Worm (Caenorhabditis elegans) whole organism, L2 larva: ENCODE measurements around the gene aaim-1.

Experiments
- F13H6.1 ChIP-seq: sonication (generic microtip); optimal IDR thresholded peaks from 2 replicates; lab custom pipeline; 2016; ENCODE audit warnings: missing genetic modification characterization, missing compliant biosample characterization
- Y55F3AM.14 ChIP-seq: fragments of 200-800 bp; sonication (Bioruptor generic); optimal IDR thresholded peaks from 2 replicates; lab custom pipeline; 2018; ENCODE audit warnings: mild to moderate bottlenecking, missing genetic modification characterization, missing compliant biosample characterization
- ZK546.5 ChIP-seq: sonication (generic microtip); optimal IDR thresholded peaks from 2 replicates; lab custom pipeline; 2017; ENCODE audit warnings: missing biosample characterization, missing genetic modification characterization
- alr-1 ChIP-seq: fragments of 150-350 bp; optimal IDR thresholded peaks from 2 replicates; lab custom pipeline; 2014; ENCODE audit warnings: missing biosample characterization, missing genetic modification characterization
- aly-2 ChIP-seq: fragments of 150-350 bp; optimal IDR thresholded peaks from 2 replicates; lab custom pipeline; 2014; ENCODE audit warnings: missing biosample characterization, missing genetic modification characterization
- ama-1 ChIP-seq: fragments of 150-350 bp; optimal IDR thresholded peaks from 2 replicates; lab custom pipeline; 2018; ENCODE audit warnings: inconsistent platforms
- blmp-1 ChIP-seq: sonication (generic microtip); optimal IDR thresholded peaks from 2 replicates; lab custom pipeline; 2017; ENCODE audit warnings: missing genetic modification characterization, mild to moderate bottlenecking, missing compliant biosample characterization, antibody characterized with exemption, moderate library complexity; ENCODE audit not compliant: insufficient read depth
- ceh-16 ChIP-seq: fragments of 150-350 bp; optimal IDR thresholded peaks from 2 replicates; lab custom pipeline; 2014; ENCODE audit warnings: missing biosample characterization, missing genetic modification characterization
- crh-2 ChIP-seq: sonication (generic microtip); optimal IDR thresholded peaks from 2 replicates; lab custom pipeline; 2017; ENCODE audit warnings: missing biosample characterization, missing genetic modification characterization
- egl-27 ChIP-seq: sonication (generic microtip); optimal IDR thresholded peaks from 3 replicates; lab custom pipeline; 2017; ENCODE audit warnings: missing biosample characterization, missing genetic modification reagents, missing genetic modification characterization
- elt-1 ChIP-seq: fragments of 150-350 bp; optimal IDR thresholded peaks from 2 replicates; lab custom pipeline; 2014; ENCODE audit warnings: missing biosample characterization, missing genetic modification characterization
- fos-1 ChIP-seq: fragments of 150-350 bp; optimal IDR thresholded peaks from 2 replicates; lab custom pipeline; 2014; ENCODE audit warnings: missing biosample characterization, missing genetic modification characterization
- gmeb-1 ChIP-seq: fragments of 150-350 bp; optimal IDR thresholded peaks from 2 replicates; lab custom pipeline; 2014; ENCODE audit warnings: missing biosample characterization, missing genetic modification characterization
- lin-11 ChIP-seq: fragments of 150-350 bp; sonication (generic microtip); optimal IDR thresholded peaks from 2 replicates; lab custom pipeline; 2014; ENCODE audit warnings: missing biosample characterization, missing genetic modification characterization, inconsistent platforms, mixed read lengths
- lin-39 ChIP-seq: fragments of 150-350 bp; optimal IDR thresholded peaks from 2 replicates; lab custom pipeline; 2014; ENCODE audit warnings: missing biosample characterization, missing genetic modification reagents, missing genetic modification characterization
- lsy-2 ChIP-seq, 2 experiments: fragments of 150-350 bp in 1 of 2; sonication (generic microtip) in 1 of 2; optimal IDR thresholded peaks; 2 replicates each; lab custom pipeline; 2014 to 2017; ENCODE audit warnings: missing biosample characterization in 2 of 2, missing genetic modification characterization in 2 of 2
- mab-5 ChIP-seq: fragments of 150-350 bp; optimal IDR thresholded peaks from 2 replicates; lab custom pipeline; 2014; ENCODE audit warnings: missing biosample characterization, missing genetic modification characterization
- mbf-1 ChIP-seq: sonication (generic microtip); optimal IDR thresholded peaks from 2 replicates; lab custom pipeline; 2017; ENCODE audit warnings: missing biosample characterization, missing genetic modification characterization
- mdl-1 ChIP-seq, 2 experiments: fragments of 150-350 bp in 1 of 2; sonication (generic microtip) in 1 of 2; optimal IDR thresholded peaks; 2 replicates each; lab custom pipeline; 2017; ENCODE audit warnings: missing biosample characterization in 2 of 2, missing genetic modification characterization in 2 of 2
- nhr-11 ChIP-seq: fragments of 150-350 bp; optimal IDR thresholded peaks from 2 replicates; lab custom pipeline; 2014; ENCODE audit warnings: missing biosample characterization, missing genetic modification characterization
- nhr-129 ChIP-seq: fragments of 150-350 bp; optimal IDR thresholded peaks from 2 replicates; lab custom pipeline; 2014; ENCODE audit warnings: missing biosample characterization, missing genetic modification characterization
- nhr-21 ChIP-seq: fragments of 150-350 bp; optimal IDR thresholded peaks from 2 replicates; lab custom pipeline; 2014; ENCODE audit warnings: missing biosample characterization, missing genetic modification characterization
- nhr-237 ChIP-seq: fragments of 150-350 bp; optimal IDR thresholded peaks from 2 replicates; lab custom pipeline; 2014; ENCODE audit warnings: missing biosample characterization, missing genetic modification characterization
- nhr-25 ChIP-seq: fragments of 150-350 bp; sonication (generic microtip); optimal IDR thresholded peaks from 3 replicates; lab custom pipeline; 2014; ENCODE audit warnings: missing biosample characterization, missing genetic modification characterization
- skn-1 ChIP-seq: sonication (generic microtip); optimal IDR thresholded peaks from 2 replicates; lab custom pipeline; 2017; ENCODE audit warnings: missing biosample characterization, missing genetic modification characterization
- sma-3 ChIP-seq: sonication (generic microtip); optimal IDR thresholded peaks from 2 replicates; lab custom pipeline; 2016; ENCODE audit warnings: missing genetic modification reagents, missing genetic modification characterization, missing compliant biosample characterization
- sma-9 ChIP-seq, 2 experiments: fragments of 150-350 bp in 1 of 2; sonication (generic microtip) in 1 of 2; optimal IDR thresholded peaks; 2 replicates each; lab custom pipeline; 2014 to 2016; ENCODE audit warnings: missing genetic modification characterization in 2 of 2, mild to moderate bottlenecking in 1 of 2, missing biosample characterization in 1 of 2, missing compliant biosample characterization in 1 of 2, missing genetic modification reagents in 1 of 2, moderate library complexity in 1 of 2
- unc-55 ChIP-seq: fragments of 150-350 bp; sonication (generic microtip); optimal IDR thresholded peaks from 3 replicates; lab custom pipeline; 2014; ENCODE audit warnings: missing biosample characterization, missing genetic modification reagents, missing genetic modification characterization
- unc-62 ChIP-seq: fragments of 150-350 bp; optimal IDR thresholded peaks from 2 replicates; lab custom pipeline; 2014; ENCODE audit warnings: missing biosample characterization, missing genetic modification reagents, missing genetic modification characterization
- zag-1 ChIP-seq: fragments of 150-350 bp; optimal IDR thresholded peaks from 2 replicates; lab custom pipeline; 2014; ENCODE audit warnings: missing biosample characterization, missing genetic modification characterization

Gene aaim-1

ce11 chrX:6519473-6519872 is 42.8 kb downstream of the aaim-1 start:
- TF ChIP-seq gmeb-1 (tag; lab: Kevin White, UChicago) (no peak), mbf-1 (no peak), skn-1 (tag; lab: Kevin White, UChicago) (no peak), zag-1 (tag; lab: Kevin White, UChicago) (no peak), nhr-237 (tag; lab: Kevin White, UChicago) (no peak), mdl-1 (tag; optimal IDR thresholded peaks at IDR 0.05; lab: Kevin White, UChicago) (no peak), fos-1 (tag; lab: Kevin White, UChicago) (peak; percentile 29), elt-1 (tag; lab: Kevin White, UChicago) (no peak), crh-2 (tag; lab: Kevin White, UChicago) (peak; percentile 36), nhr-11 (no peak)

- TF ChIP-seq sma-9 (GFP tag; optimal IDR thresholded peaks at IDR 0.05; lab: Kevin White, UChicago) (peak; percentile 8), sma-9 (tag; optimal IDR thresholded peaks at IDR 0.05; lab: Kevin White, UChicago) (no peak), aly-2 (tag; lab: Kevin White, UChicago) (no peak), blmp-1 (no peak), gmeb-1 (tag; lab: Kevin White, UChicago) (peak; percentile 62), sma-3 (GFP tag; lab: Kevin White, UChicago) (peak; percentile 23), crh-2 (tag; lab: Kevin White, UChicago) (peak; percentile 27), F13H6.1 (tag; lab: Kevin White, UChicago) (peak; percentile 56), unc-62 (no peak), fos-1 (tag; lab: Kevin White, UChicago) (peak; percentile 65), alr-1 (tag; lab: Kevin White, UChicago) (no peak), skn-1 (tag; lab: Kevin White, UChicago) (peak; percentile 18)
- TF ChIP-seq, all 48 proteins: peak for 7
These were observed 43.7 kb downstream of the aaim-1 start, which contains the start of gene ets-4 for ce11 chrX:6518537-6518936. ets-4 (plus strand) TSS chrX:6518883.

- TF ChIP-seq lin-39 (tag; lab: Kevin White, UChicago) (no peak), sma-9 (GFP tag; optimal IDR thresholded peaks at IDR 0.05; lab: Kevin White, UChicago) (peak; percentile 49), sma-9 (tag; optimal IDR thresholded peaks at IDR 0.05; lab: Kevin White, UChicago) (no peak), crh-2 (tag; lab: Kevin White, UChicago) (peak; percentile 69), nhr-129 (tag; lab: Kevin White, UChicago) (peak; percentile 54), fos-1 (tag; lab: Kevin White, UChicago) (peak; percentile 57), ZK546.5 (tag; lab: Kevin White, UChicago) (no peak), mab-5 (tag; lab: Kevin White, UChicago) (no peak), F13H6.1 (tag; lab: Kevin White, UChicago) (peak; percentile 3), Y55F3AM.14 (GFP tag; lab: Kevin White, UChicago) (no peak), gmeb-1 (tag; lab: Kevin White, UChicago) (peak; percentile 18)
These were observed 45.0 kb downstream of the aaim-1 start for ce11 chrX:6517025-6517770.

- peak; percentile 66 for TF ChIP-seq nhr-21 (tag; lab: Kevin White, UChicago)
- TF ChIP-seq ceh-16 (tag; lab: Kevin White, UChicago), result peak; percentile 18
- peak; percentile 37 for TF ChIP-seq nhr-25
- TF ChIP-seq blmp-1, result peak; percentile 99
- peak; percentile 16 for TF ChIP-seq fos-1 (tag; lab: Kevin White, UChicago)
- no peak for TF ChIP-seq unc-55 (GFP tag; lab: Kevin White, UChicago)
These were observed 47.0 kb downstream of the aaim-1 start for ce11 chrX:6515267-6515666.

ce11 chrX:6514466-6514865 is 47.8 kb downstream of the aaim-1 start:
- no peak for TF ChIP-seq Y55F3AM.14 (GFP tag; lab: Kevin White, UChicago)
- peak; percentile 16 for TF ChIP-seq fos-1 (tag; lab: Kevin White, UChicago)
- TF ChIP-seq sma-9 (GFP tag; optimal IDR thresholded peaks at IDR 0.05; lab: Kevin White, UChicago), result peak; percentile 6
- no peak for TF ChIP-seq sma-9 (tag; optimal IDR thresholded peaks at IDR 0.05; lab: Kevin White, UChicago)
- TF ChIP-seq nhr-21 (tag; lab: Kevin White, UChicago), result peak; percentile 20
- TF ChIP-seq, all 48 proteins: peak for 3

- TF ChIP-seq Y55F3AM.14 (GFP tag; lab: Kevin White, UChicago) (no peak), lsy-2 (tag; optimal IDR thresholded peaks at IDR 0.05; lab: Kevin White, UChicago) (no peak), lin-11 (tag; lab: Kevin White, UChicago) (no peak), egl-27 (no peak), mab-5 (tag; lab: Kevin White, UChicago) (no peak), ama-1 (lab: Kevin White, UChicago) (no peak)
These were observed 50.2 kb downstream of the aaim-1 start, which contains the start of gene ttr-35 for ce11 chrX:6511985-6512384. ttr-35 (plus strand) TSS chrX:6512285.
